Worm (Caenorhabditis elegans) whole organism, young adult: ENCODE data around the gene ZK813.6.

Source experiments
- C06A6.2 ChIP-seq: fragments of 200-800 bp; sonication (Bioruptor generic); conservative IDR thresholded peaks from 2 replicates; pipeline ENCODE4 v1.3.6; 2022; ENCODE audit warnings: missing genetic modification characterization, missing compliant biosample characterization
- him-1 ChIP-seq: sonication (generic microtip); optimal IDR thresholded peaks from 2 replicates; lab custom pipeline; 2016; ENCODE audit warnings: missing genotype, missing genetic modification reagents, missing genetic modification characterization, missing compliant biosample characterization
- hmg-20 ChIP-seq: fragments of 200-800 bp; sonication (Bioruptor generic); IDR thresholded peaks from 2 replicates; pipeline ENCODE4 v1.3.6; 2022; ENCODE audit warnings: missing genetic modification reagents, missing genetic modification characterization, missing compliant biosample characterization
- madf-10 ChIP-seq: sonication (generic microtip); optimal IDR thresholded peaks from 2 replicates; lab custom pipeline; 2016; ENCODE audit warnings: mild to moderate bottlenecking, missing genetic modification characterization, missing compliant biosample characterization

- no peak for TF ChIP-seq C06A6.2 (GFP tag; lab: Robert Waterston, UW)
- no peak for TF ChIP-seq hmg-20
- no peak for TF ChIP-seq madf-10 (tag; lab: Kevin White, UChicago)
- TF ChIP-seq him-1: no peak
These were observed 18.9 kb downstream of the ZK813.6 start, which contains the start of gene ZK813.2 for ce11 chrX:3443526-3443925.
